Worm (Caenorhabditis elegans) whole organism, L3 larva: ENCODE results near the gene K06H7.7.

Source experiments
- R02D3.7 ChIP-seq: fragments of 150-350 bp; optimal IDR thresholded peaks from 2 replicates; lab custom pipeline; 2014; ENCODE audit warnings: missing biosample characterization, missing genetic modification characterization
- ZK546.5 ChIP-seq: sonication (generic microtip); optimal IDR thresholded peaks from 2 replicates; lab custom pipeline; 2017; ENCODE audit warnings: missing biosample characterization, missing genetic modification characterization
- aly-2 ChIP-seq: fragments of 150-350 bp; optimal IDR thresholded peaks from 2 replicates; lab custom pipeline; 2014; ENCODE audit warnings: missing biosample characterization, missing genetic modification characterization
- ceh-16 ChIP-seq: sonication (generic microtip); optimal IDR thresholded peaks from 2 replicates; lab custom pipeline; 2017; ENCODE audit warnings: missing biosample characterization, missing genetic modification characterization
- ceh-28 ChIP-seq: fragments of 150-350 bp; optimal IDR thresholded peaks from 2 replicates; lab custom pipeline; 2014; ENCODE audit warnings: missing biosample characterization, missing genetic modification reagents, missing genetic modification characterization
- ceh-82 ChIP-seq: fragments of 150-350 bp; optimal IDR thresholded peaks from 2 replicates; lab custom pipeline; 2014; ENCODE audit warnings: missing biosample characterization, missing genetic modification characterization
- daf-12 ChIP-seq: fragments of 150-350 bp; optimal IDR thresholded peaks from 2 replicates; lab custom pipeline; 2014; ENCODE audit warnings: missing biosample characterization, missing genetic modification reagents, missing genetic modification characterization
- egl-27 ChIP-seq: sonication (generic microtip); optimal IDR thresholded peaks from 4 replicates; lab custom pipeline; 2017; ENCODE audit warnings: missing biosample characterization, missing genetic modification reagents, missing genetic modification characterization
- egl-5 ChIP-seq: fragments of 150-350 bp; optimal IDR thresholded peaks from 2 replicates; lab custom pipeline; 2017; ENCODE audit warnings: missing biosample characterization, missing genetic modification reagents, missing genetic modification characterization, inconsistent platforms
- elt-3 ChIP-seq, 3 experiments: fragments of 150-350 bp in 1 of 3; sonication (generic microtip) in 2 of 3; optimal IDR thresholded peaks; 2 replicates in 2 of 3; 4 replicates in 1 of 3; lab custom pipeline; 2014 to 2017; ENCODE audit warnings: missing biosample characterization in 3 of 3, missing genetic modification characterization in 3 of 3
- eor-1 ChIP-seq, 2 experiments: fragments of 150-350 bp; optimal IDR thresholded peaks; 2 replicates each; lab custom pipeline; 2014 to 2018; ENCODE audit warnings: missing biosample characterization in 2 of 2, missing genetic modification characterization in 2 of 2
- fos-1 ChIP-seq: fragments of 150-350 bp; optimal IDR thresholded peaks from 2 replicates; lab custom pipeline; 2014; ENCODE audit warnings: missing biosample characterization, missing genetic modification characterization
- hmg-11 ChIP-seq: sonication (generic microtip); optimal IDR thresholded peaks from 2 replicates; lab custom pipeline; 2016; ENCODE audit warnings: missing genetic modification characterization, missing compliant biosample characterization
- jun-1 ChIP-seq: fragments of 150-350 bp; optimal IDR thresholded peaks from 2 replicates; lab custom pipeline; 2014; ENCODE audit warnings: missing biosample characterization, missing genetic modification reagents, missing genetic modification characterization
- lin-15B ChIP-seq: fragments of 150-350 bp; optimal IDR thresholded peaks from 2 replicates; lab custom pipeline; 2014; ENCODE audit warnings: missing biosample characterization, missing genetic modification characterization
- lin-39 ChIP-seq: fragments of 150-350 bp; optimal IDR thresholded peaks from 2 replicates; lab custom pipeline; 2018; ENCODE audit warnings: missing biosample characterization, missing genetic modification reagents, missing genetic modification characterization
- lsy-12 ChIP-seq: sonication (generic microtip); optimal IDR thresholded peaks from 2 replicates; lab custom pipeline; 2016; ENCODE audit warnings: mild to moderate bottlenecking, missing genetic modification characterization, missing compliant biosample characterization
- mdl-1 ChIP-seq: fragments of 150-350 bp; optimal IDR thresholded peaks from 2 replicates; lab custom pipeline; 2014; ENCODE audit warnings: missing biosample characterization, missing genetic modification characterization
- mml-1 ChIP-seq: fragments of 150-350 bp; sonication (generic microtip); optimal IDR thresholded peaks from 3 replicates; lab custom pipeline; 2014; ENCODE audit warnings: missing biosample characterization, missing genetic modification characterization
- nfya-1 ChIP-seq: sonication (generic microtip); optimal IDR thresholded peaks from 2 replicates; lab custom pipeline; 2017; ENCODE audit warnings: missing genetic modification characterization, mild to moderate bottlenecking, missing compliant biosample characterization, antibody characterized with exemption, moderate library complexity; ENCODE audit not compliant: insufficient read depth
- nhr-11 ChIP-seq: fragments of 150-350 bp; optimal IDR thresholded peaks from 2 replicates; lab custom pipeline; 2014; ENCODE audit warnings: missing biosample characterization, missing genetic modification characterization
- nhr-237 ChIP-seq: fragments of 150-350 bp; optimal IDR thresholded peaks from 2 replicates; lab custom pipeline; 2014; ENCODE audit warnings: missing biosample characterization, missing genetic modification characterization
- nhr-25 ChIP-seq: sonication (generic microtip); optimal IDR thresholded peaks from 2 replicates; lab custom pipeline; 2017; ENCODE audit warnings: missing biosample characterization, missing genetic modification characterization
- nhr-43 ChIP-seq: sonication (generic microtip); optimal IDR thresholded peaks from 2 replicates; lab custom pipeline; 2016; ENCODE audit warnings: mild to moderate bottlenecking, missing genetic modification characterization, missing compliant biosample characterization; ENCODE audit not compliant: poor library complexity, severe bottlenecking
- nhr-67 ChIP-seq: fragments of 150-350 bp; optimal IDR thresholded peaks from 2 replicates; lab custom pipeline; 2014; ENCODE audit warnings: missing biosample characterization, missing genetic modification characterization
- nhr-77 ChIP-seq: fragments of 150-350 bp; optimal IDR thresholded peaks from 2 replicates; lab custom pipeline; 2014; ENCODE audit warnings: missing biosample characterization, missing genetic modification characterization
- sea-2 ChIP-seq: fragments of 150-350 bp; sonication (generic microtip); optimal IDR thresholded peaks from 4 replicates; lab custom pipeline; 2014; ENCODE audit warnings: missing biosample characterization, missing genetic modification reagents, missing genetic modification characterization
- skn-1 ChIP-seq: fragments of 150-350 bp; optimal IDR thresholded peaks from 2 replicates; lab custom pipeline; 2014; ENCODE audit warnings: missing biosample characterization, missing genetic modification characterization
- tbx-2 ChIP-seq: sonication (generic microtip); optimal IDR thresholded peaks from 2 replicates; lab custom pipeline; 2016; ENCODE audit warnings: mild to moderate bottlenecking, missing genetic modification characterization, missing compliant biosample characterization
- unc-39 ChIP-seq: sonication (generic microtip); optimal IDR thresholded peaks from 4 replicates; lab custom pipeline; 2017; ENCODE audit warnings: missing biosample characterization, missing genetic modification characterization
- unc-62 ChIP-seq: fragments of 150-350 bp; sonication (generic microtip); optimal IDR thresholded peaks from 4 replicates; lab custom pipeline; 2014; ENCODE audit warnings: missing biosample characterization, missing genetic modification reagents, missing genetic modification characterization
- zag-1 ChIP-seq: fragments of 150-350 bp; optimal IDR thresholded peaks from 2 replicates; lab custom pipeline; 2014; ENCODE audit warnings: missing biosample characterization, missing genetic modification characterization
- ztf-11 ChIP-seq: fragments of 150-350 bp; optimal IDR thresholded peaks from 2 replicates; lab custom pipeline; 2014; ENCODE audit warnings: missing biosample characterization, missing genetic modification characterization
- ztf-4 ChIP-seq: fragments of 150-350 bp; optimal IDR thresholded peaks from 2 replicates; lab custom pipeline; 2014; ENCODE audit warnings: missing biosample characterization, missing genetic modification characterization

K06H7.7 gene

ce11 chrIII:8091408-8091807 is 6.1 kb upstream of the K06H7.7 start, which contains the start of gene idi-1:
TSS of gene idi-1 (plus strand) at chrIII:8091708.
- TF ChIP-seq fos-1 (no peak), ZK546.5 (no peak), nhr-25 (no peak), ztf-4 (tag; lab: Kevin White, UChicago) (no peak), aly-2 (tag; lab: Kevin White, UChicago) (no peak), skn-1 (tag; lab: Kevin White, UChicago) (no peak), nhr-43 (no peak), nfya-1 (no peak), mdl-1 (tag; lab: Kevin White, UChicago) (no peak), nhr-77 (no peak), nhr-11 (tag; lab: Kevin White, UChicago) (no peak), unc-39 (tag; lab: Kevin White, UChicago) (no peak)

- TF ChIP-seq mml-1 (tag; lab: Kevin White, UChicago) = no peak
- no peak for TF ChIP-seq ztf-4 (tag; lab: Kevin White, UChicago)
- no peak for TF ChIP-seq nhr-67 (tag; lab: Kevin White, UChicago)
- no peak for TF ChIP-seq ztf-11 (tag; lab: Kevin White, UChicago)
- no peak for TF ChIP-seq ceh-28
- no peak for TF ChIP-seq R02D3.7 (tag; lab: Kevin White, UChicago)
- no peak for TF ChIP-seq zag-1 (tag; lab: Kevin White, UChicago)
- TF ChIP-seq eor-1 (tag; optimal IDR thresholded peaks at IDR 0.05; lab: Kevin White, UChicago) = no peak
- TF ChIP-seq daf-12 (tag; lab: Kevin White, UChicago) = no peak
- TF ChIP-seq jun-1 (tag; lab: Kevin White, UChicago) = no peak
- no peak for TF ChIP-seq nhr-43
- no peak for TF ChIP-seq egl-27 (tag; lab: Kevin White, UChicago)
- TF ChIP-seq unc-39 (tag; lab: Kevin White, UChicago) = no peak
These were observed 3.0 kb upstream of the K06H7.7 start, which contains the start of gene vms-1 for ce11 chrIII:8088235-8088634. TSS of gene vms-1 (plus strand) at chrIII:8088535.

- TF ChIP-seq lin-39 (tag; lab: Kevin White, UChicago) (no peak), nhr-25 (no peak), ceh-16 (tag; lab: Kevin White, UChicago) (no peak), mdl-1 (tag; lab: Kevin White, UChicago) (no peak), egl-5 (tag; lab: Kevin White, UChicago) (no peak), unc-39 (tag; lab: Kevin White, UChicago) (no peak), nhr-237 (no peak), elt-3 (tag; optimal IDR thresholded peaks at IDR 0.05; lab: Kevin White, UChicago) (no peak), lin-15B (tag; lab: Kevin White, UChicago) (no peak)
- TF ChIP-seq, all 47 proteins: peak for 0
These were observed 5.0 kb downstream of the K06H7.7 start, which contains the start of the genes dcr-1 and apc-2 for ce11 chrIII:8080165-8080738. TSS of gene dcr-1 (minus strand) at chrIII:8080281. TSS of gene apc-2 (plus strand) at chrIII:8080629.

ce11 chrIII:8077180-8077579 is 8.1 kb downstream of the K06H7.7 start:
- TF ChIP-seq zag-1 (tag; lab: Kevin White, UChicago) (no peak), eor-1 (tag; optimal IDR thresholded peaks at IDR 0.05; lab: Kevin White, UChicago) (no peak), hmg-11 (no peak), lsy-12 (tag; lab: Kevin White, UChicago) (no peak), unc-39 (tag; lab: Kevin White, UChicago) (no peak), ceh-28 (no peak), ZK546.5 (no peak), lin-39 (tag; lab: Kevin White, UChicago) (no peak), ztf-4 (tag; lab: Kevin White, UChicago) (no peak), jun-1 (tag; lab: Kevin White, UChicago) (no peak), tbx-2 (tag; lab: Kevin White, UChicago) (no peak), nhr-67 (tag; lab: Kevin White, UChicago) (no peak), unc-62 (GFP tag; lab: Kevin White, UChicago) (no peak), ceh-82 (tag; lab: Kevin White, UChicago) (no peak), daf-12 (tag; lab: Kevin White, UChicago) (no peak), sea-2 (GFP tag; lab: Kevin White, UChicago) (no peak)
